Fruit fly (Drosophila melanogaster) whole organism, embryonic: ENCODE results near the gene RpS3.

Experiments
- Atf3 ChIP-seq: fragments of 200-800 bp; sonication (Bioruptor generic); optimal IDR thresholded peaks from 3 replicates; lab custom pipeline; 2016; ENCODE audit warnings: missing biosample characterization, missing genetic modification characterization
- Awh ChIP-seq: fragments of 200-800 bp; sonication (Bioruptor generic); IDR thresholded peaks from 2 replicates; pipeline ENCODE4, ENCODE4 v1.3.6; 2022; ENCODE audit warnings: missing biosample characterization, missing genetic modification characterization
- Bgb ChIP-seq: fragments of 200-800 bp; sonication (Bioruptor generic); IDR thresholded peaks from 2 replicates; pipeline ENCODE4 v1.3.6; 2022; ENCODE audit warnings: missing biosample characterization, missing genetic modification characterization; ENCODE audit not compliant: partially characterized antibody
- Blimp-1 ChIP-seq: fragments of 200-800 bp; sonication (Bioruptor generic); optimal IDR thresholded peaks from 3 replicates; lab custom pipeline; 2018; ENCODE audit warnings: missing biosample characterization, missing genetic modification characterization, mild to moderate bottlenecking, moderate library complexity, missing genetic modification reagents
- CG10543 ChIP-seq: fragments of 200-800 bp; sonication (Bioruptor generic); optimal IDR thresholded peaks from 3 replicates; lab custom pipeline; 2017; ENCODE audit warnings: missing biosample characterization, mild to moderate bottlenecking, missing genetic modification characterization, moderate library complexity
- CG12071 ChIP-seq: fragments of 200-800 bp; sonication (Bioruptor generic); optimal IDR thresholded peaks from 3 replicates; lab custom pipeline; 2018; ENCODE audit warnings: missing biosample characterization, mild to moderate bottlenecking, missing genetic modification characterization
- CG14014 ChIP-seq: fragments of 200-800 bp; sonication (Bioruptor generic); IDR thresholded peaks from 2 replicates; pipeline ENCODE4 v1.3.6; 2022; ENCODE audit warnings: missing biosample characterization, missing genetic modification characterization
- CG16815 ChIP-seq: fragments of 200-800 bp; sonication (Bioruptor generic); optimal IDR thresholded peaks from 3 replicates; lab custom pipeline; 2017; ENCODE audit warnings: missing biosample characterization, mild to moderate bottlenecking, missing genetic modification characterization
- CG1832 ChIP-seq: fragments of 200-800 bp; sonication (Bioruptor generic); optimal IDR thresholded peaks from 2 replicates; lab custom pipeline; 2017; ENCODE audit warnings: missing biosample characterization, mild to moderate bottlenecking, missing genetic modification characterization, inconsistent platforms
- CG2875 ChIP-seq: fragments of 200-800 bp; sonication (Bioruptor generic); optimal IDR thresholded peaks from 2 replicates; lab custom pipeline; 2017; ENCODE audit warnings: missing biosample characterization, mild to moderate bottlenecking, missing genetic modification characterization, missing genetic modification reagents
- CG34376 ChIP-seq: fragments of 200-800 bp; sonication (Bioruptor generic); optimal IDR thresholded peaks from 2 replicates; lab custom pipeline; 2018; ENCODE audit warnings: missing biosample characterization, mild to moderate bottlenecking, missing genetic modification characterization
- CG4404 ChIP-seq: fragments of 200-800 bp; sonication (Bioruptor generic); IDR thresholded peaks from 2 replicates; pipeline ENCODE4 v1.3.6; 2022; ENCODE audit warnings: missing biosample characterization, missing genetic modification characterization
- CG6854 ChIP-seq: fragments of 200-800 bp; sonication (Bioruptor generic); optimal IDR thresholded peaks from 3 replicates; lab custom pipeline; 2017; ENCODE audit warnings: missing biosample characterization, mild to moderate bottlenecking, missing genetic modification characterization
- CG7372 ChIP-seq: fragments of 200-800 bp; sonication (Bioruptor generic); IDR thresholded peaks from 2 replicates; pipeline ENCODE4 v1.3.6; 2022; ENCODE audit warnings: missing biosample characterization, missing genetic modification characterization
- CG7745 ChIP-seq: fragments of 200-800 bp; sonication (Bioruptor generic); optimal IDR thresholded peaks from 2 replicates; lab custom pipeline; 2018; ENCODE audit warnings: missing biosample characterization, mild to moderate bottlenecking, missing genetic modification characterization, moderate library complexity
- CG8359 ChIP-seq: fragments of 200-800 bp; sonication (Bioruptor generic); optimal IDR thresholded peaks from 2 replicates; lab custom pipeline; 2017; ENCODE audit warnings: missing biosample characterization, mild to moderate bottlenecking, missing genetic modification characterization, borderline replicate concordance
- CG8388 ChIP-seq: fragments of 200-800 bp; sonication (Bioruptor generic); optimal IDR thresholded peaks from 2 replicates; lab custom pipeline; 2019; ENCODE audit warnings: missing biosample characterization, mild to moderate bottlenecking, missing genetic modification characterization, moderate library complexity
- CG9817 ChIP-seq: fragments of 200-800 bp; sonication (Bioruptor generic); optimal IDR thresholded peaks from 2 replicates; lab custom pipeline; 2018; ENCODE audit warnings: missing biosample characterization, mild to moderate bottlenecking, missing genetic modification characterization, moderate library complexity
- CG9876 ChIP-seq: fragments of 200-800 bp; sonication (Bioruptor generic); optimal IDR thresholded peaks from 2 replicates; lab custom pipeline; 2016; ENCODE audit warnings: missing biosample characterization, missing genetic modification characterization
- Dll ChIP-seq: fragments of 200-800 bp; sonication (Bioruptor generic); IDR thresholded peaks from 4 replicates; pipeline ENCODE4 v1.3.6; 2022; ENCODE audit warnings: missing biosample characterization, missing genetic modification characterization; ENCODE audit not compliant: partially characterized antibody
- E2f2 ChIP-seq: fragments of 200-800 bp; sonication (Bioruptor generic); IDR thresholded peaks from 2 replicates; pipeline ENCODE4 v1.3.6; 2022; ENCODE audit warnings: missing biosample characterization, missing genetic modification characterization
- Eip74EF ChIP-seq, 2 experiments: fragments of 200-800 bp in 1 of 2; fragments of >200 bp in 1 of 2; sonication (Bioruptor generic) in 1 of 2; optimal IDR thresholded peaks; 2 replicates each; lab custom pipeline; 2017 to 2019; ENCODE audit warnings: missing biosample characterization in 2 of 2, missing genetic modification characterization in 2 of 2, mild to moderate bottlenecking in 1 of 2, moderate library complexity in 1 of 2
- Elba2 ChIP-seq: fragments of 200-800 bp; sonication (Bioruptor generic); optimal IDR thresholded peaks from 3 replicates; lab custom pipeline; 2016; ENCODE audit warnings: missing biosample characterization, missing genetic modification characterization
- Fer2 ChIP-seq: fragments of 200-800 bp; sonication (Bioruptor generic); optimal IDR thresholded peaks from 2 replicates; lab custom pipeline; 2018; ENCODE audit warnings: missing biosample characterization, mild to moderate bottlenecking, missing genetic modification characterization, moderate library complexity
- GATAe ChIP-seq: fragments of 200-800 bp; sonication (Bioruptor generic); conservative IDR thresholded peaks from 2 replicates; pipeline ENCODE4 v1.3.6; 2022; ENCODE audit warnings: missing biosample characterization, missing genetic modification characterization
- H2.0 ChIP-seq: fragments of 200-800 bp; sonication (Bioruptor generic); IDR thresholded peaks from 2 replicates; pipeline ENCODE4 v1.3.6; 2022; ENCODE audit warnings: missing biosample characterization, missing genetic modification characterization
- Hr78 ChIP-seq, 2 experiments: fragments of 200-800 bp in 1 of 2; fragments of >200 bp in 1 of 2; sonication (Bioruptor generic) in 1 of 2; optimal IDR thresholded peaks; 2 replicates each; lab custom pipeline; 2017 to 2019; ENCODE audit warnings: missing biosample characterization in 2 of 2, missing genetic modification characterization in 2 of 2, mild to moderate bottlenecking in 1 of 2, moderate library complexity in 1 of 2
- NFAT ChIP-seq: fragments of 200-800 bp; sonication (Bioruptor generic); IDR thresholded peaks from 2 replicates; pipeline ENCODE4 v1.3.6; 2022; ENCODE audit warnings: missing biosample characterization, missing genetic modification characterization
- Poxn ChIP-seq: fragments of 200-800 bp; sonication (Bioruptor generic); IDR thresholded peaks from 2 replicates; pipeline ENCODE4 v1.3.6; 2022; ENCODE audit warnings: missing biosample characterization, missing genetic modification characterization
- Tbp ChIP-seq: fragments of >200 bp; optimal IDR thresholded peaks from 2 replicates; lab custom pipeline; 2018; ENCODE audit warnings: missing biosample characterization, missing genetic modification characterization
- br ChIP-seq: fragments of >200 bp; optimal IDR thresholded peaks from 2 replicates; lab custom pipeline; 2017
- da ChIP-seq: fragments of 200-800 bp; sonication (Bioruptor generic); optimal IDR thresholded peaks from 2 replicates; lab custom pipeline; 2016; ENCODE audit warnings: missing biosample characterization, missing genetic modification characterization
- danr ChIP-seq: fragments of 200-800 bp; sonication (Bioruptor generic); IDR thresholded peaks from 2 replicates; pipeline ENCODE4 v1.3.6; 2022; ENCODE audit warnings: missing biosample characterization, missing genetic modification characterization
- ewg ChIP-seq: fragments of 200-800 bp; sonication (Bioruptor generic); optimal IDR thresholded peaks from 3 replicates; lab custom pipeline; 2017; ENCODE audit warnings: mild to moderate bottlenecking, missing biosample characterization, missing genetic modification reagents, missing genetic modification characterization
- grn ChIP-seq: fragments of 200-800 bp; sonication (Bioruptor generic); optimal IDR thresholded peaks from 3 replicates; lab custom pipeline; 2017; ENCODE audit warnings: missing biosample characterization, missing genetic modification characterization
- ham ChIP-seq: fragments of 200-800 bp; sonication (Bioruptor generic); IDR thresholded peaks from 2 replicates; pipeline ENCODE4 v1.3.6; 2022; ENCODE audit warnings: missing biosample characterization, missing genetic modification characterization
- insv ChIP-seq, 2 experiments: fragments of 200-800 bp; sonication (Bioruptor generic); optimal IDR thresholded peaks; 3 replicates each; lab custom pipeline; 2016 to 2018; ENCODE audit warnings: missing biosample characterization in 2 of 2, missing genetic modification characterization in 2 of 2
- kah ChIP-seq: fragments of 200-800 bp; sonication (Bioruptor generic); optimal IDR thresholded peaks from 2 replicates; lab custom pipeline; 2018; ENCODE audit warnings: missing biosample characterization, mild to moderate bottlenecking, missing genetic modification characterization
- ken ChIP-seq: fragments of 200-800 bp; sonication (Bioruptor generic); IDR thresholded peaks from 3 replicates; pipeline ENCODE4 v1.3.6; 2022; ENCODE audit warnings: missing biosample characterization, missing genetic modification characterization
- lilli ChIP-seq: fragments of 200-800 bp; sonication (Bioruptor generic); optimal IDR thresholded peaks from 3 replicates; lab custom pipeline; 2016; ENCODE audit warnings: missing biosample characterization, missing genetic modification characterization
- mld ChIP-seq: fragments of 200-800 bp; sonication (Bioruptor generic); IDR thresholded peaks from 3 replicates; pipeline ENCODE4 v1.3.6; 2022; ENCODE audit warnings: missing biosample characterization, missing genetic modification characterization; ENCODE audit not compliant: partially characterized antibody
- nerfin-2 ChIP-seq: fragments of 200-800 bp; sonication (Bioruptor generic); IDR thresholded peaks from 2 replicates; pipeline ENCODE4 v1.3.6; 2022; ENCODE audit warnings: missing biosample characterization, missing genetic modification characterization; ENCODE audit not compliant: partially characterized antibody
- pros ChIP-seq: fragments of 200-800 bp; sonication (Bioruptor generic); optimal IDR thresholded peaks from 3 replicates; lab custom pipeline; 2019; ENCODE audit warnings: missing biosample characterization, mild to moderate bottlenecking, missing genetic modification characterization, moderate library complexity
- pzg ChIP-seq: fragments of 200-800 bp; sonication (Bioruptor generic); optimal IDR thresholded peaks from 3 replicates; lab custom pipeline; 2018; ENCODE audit warnings: missing biosample characterization, mild to moderate bottlenecking, missing genetic modification characterization, moderate library complexity
- shn ChIP-seq: fragments of 200-800 bp; sonication (Bioruptor generic); optimal IDR thresholded peaks from 3 replicates; lab custom pipeline; 2016; ENCODE audit warnings: missing biosample characterization, missing genetic modification characterization
- ssp ChIP-seq: fragments of 200-800 bp; sonication (Bioruptor generic); IDR thresholded peaks from 2 replicates; pipeline ENCODE4 v1.3.6; 2022; ENCODE audit warnings: missing biosample characterization, missing genetic modification characterization
- stwl ChIP-seq: fragments of 200-800 bp; sonication (Bioruptor generic); optimal IDR thresholded peaks from 3 replicates; lab custom pipeline; 2018; ENCODE audit warnings: missing biosample characterization, mild to moderate bottlenecking, missing genetic modification characterization, moderate library complexity
- tup ChIP-seq: fragments of 200-800 bp; sonication (Bioruptor generic); optimal IDR thresholded peaks from 2 replicates; lab custom pipeline; 2016; ENCODE audit warnings: missing biosample characterization, mild to moderate bottlenecking, missing genetic modification characterization, moderate library complexity
- unc-4 ChIP-seq: fragments of 200-800 bp; sonication (Bioruptor generic); IDR thresholded peaks from 2 replicates; pipeline ENCODE4 v1.3.6; 2022; ENCODE audit warnings: missing biosample characterization, missing genetic modification characterization; ENCODE audit not compliant: partially characterized antibody
- usp ChIP-seq: fragments of >200 bp; optimal IDR thresholded peaks from 2 replicates; lab custom pipeline; 2017; ENCODE audit warnings: missing biosample characterization, missing genetic modification characterization

RpS3 gene

dm6 chr3R:23363515-23364124 lies 5.0 kb downstream of the RpS3 start, which contains the start of gene CG4408 (continued):
- TF ChIP-seq shn (GFP tag; lab: Kevin White, UChicago) (no peak), pzg (no peak), NFAT (GFP tag; lab: Robert Waterston, UW) (no peak), ssp (GFP tag; lab: Robert Waterston, UW) (no peak), CG16815 (GFP tag; lab: Kevin White, UChicago) (no peak), Tbp (GFP tag; lab: Kevin White, UChicago) (no peak), CG14014 (GFP tag; lab: Robert Waterston, UW) (no peak), da (no peak), usp (GFP tag; lab: Kevin White, UChicago) (no peak), Dll (GFP tag; lab: Robert Waterston, UW) (no peak), Hr78 (GFP tag; optimal IDR thresholded peaks at IDR 0.05; lab: Kevin White, UChicago) (no peak), CG12071 (GFP tag; lab: Kevin White, UChicago) (peak; percentile 45), Eip74EF (GFP tag; optimal IDR thresholded peaks at IDR 0.05; lab: Kevin White, UChicago) (no peak), mld (GFP tag; lab: Robert Waterston, UW) (no peak), nerfin-2 (no peak), H2.0 (GFP tag; lab: Robert Waterston, UW) (no peak), Atf3 (GFP tag; lab: Kevin White, UChicago) (no peak), danr (no peak), Poxn (GFP tag; lab: Robert Waterston, UW) (no peak), CG9817 (tag; lab: Kevin White, UChicago) (peak; percentile 22), CG4404 (peak; percentile 21; the same call in 1 of the 2 replicates), Bgb (no peak), CG10543 (no peak), unc-4 (GFP tag; lab: Robert Waterston, UW) (no peak), CG8359 (GFP tag; lab: Kevin White, UChicago) (no peak), CG6854 (GFP tag; lab: Kevin White, UChicago) (no peak), grn (GFP tag; lab: Kevin White, UChicago) (no peak), CG7372 (GFP tag; lab: Robert Waterston, UW) (no peak), CG7745 (tag; lab: Kevin White, UChicago) (no peak), pros (GFP tag; lab: Kevin White, UChicago) (no peak), CG1832 (GFP tag; lab: Kevin White, UChicago) (no peak), br (lab: Kevin White, UChicago) (no peak), ewg (GFP tag; lab: Kevin White, UChicago) (no peak), CG8388 (GFP tag; lab: Kevin White, UChicago) (no peak), Blimp-1 (GFP tag; lab: Kevin White, UChicago) (peak; percentile 46), GATAe (GFP tag; lab: Robert Waterston, UW) (no peak), kah (GFP tag; lab: Kevin White, UChicago) (no peak), CG34376 (GFP tag; lab: Kevin White, UChicago) (no peak), tup (GFP tag; lab: Kevin White, UChicago) (no peak), insv (GFP tag; optimal IDR thresholded peaks at IDR 0.05; lab: Kevin White, UChicago) (no peak), Elba2 (no peak), E2f2 (GFP tag; lab: Robert Waterston, UW) (no peak), Awh (GFP tag; lab: Robert Waterston, UW) (0 out of 2 replicates have a peak, but pooled peaks have one; percentile 6), CG2875 (GFP tag; lab: Kevin White, UChicago) (no peak), ham (GFP tag; lab: Robert Waterston, UW) (no peak), Fer2 (tag; lab: Kevin White, UChicago) (no peak), CG9876 (GFP tag; lab: Kevin White, UChicago) (no peak), stwl (tag; lab: Kevin White, UChicago) (no peak), ken (no peak), lilli (GFP tag; lab: Kevin White, UChicago) (peak; percentile 58)
